Worm (Caenorhabditis elegans) whole organism, L4 larva: ENCODE data around the gene str-230.

Source experiments
- F10B5.3 ChIP-seq: sonication (generic microtip); optimal IDR thresholded peaks from 2 replicates; lab custom pipeline; 2016; ENCODE audit warnings: mild to moderate bottlenecking, missing genetic modification characterization, missing compliant biosample characterization
- F49E8.2 ChIP-seq: sonication (generic microtip); optimal IDR thresholded peaks from 2 replicates; lab custom pipeline; 2016; ENCODE audit warnings: missing compliant biosample characterization, mild to moderate bottlenecking, missing genetic modification characterization, borderline replicate concordance
- T20F7.1 ChIP-seq: fragments of 200-800 bp; sonication (Bioruptor generic); optimal IDR thresholded peaks from 2 replicates; lab custom pipeline; 2018; ENCODE audit warnings: mild to moderate bottlenecking, missing genetic modification characterization, missing compliant biosample characterization
- T26A8.4 ChIP-seq: fragments of 200-800 bp; sonication (Bioruptor generic); IDR thresholded peaks from 2 replicates; pipeline ENCODE4 v1.3.6; 2022; ENCODE audit warnings: missing genetic modification characterization, missing compliant biosample characterization
- ZK337.2 ChIP-seq: fragments of 200-800 bp; sonication (Bioruptor generic); IDR thresholded peaks from 2 replicates; pipeline ENCODE4 v1.3.6; 2022; ENCODE audit warnings: missing genetic modification reagents, missing genetic modification characterization, missing compliant biosample characterization
- ZK546.5 ChIP-seq, 2 experiments: sonication (generic microtip); optimal IDR thresholded peaks; 2 replicates each; lab custom pipeline; 2017; ENCODE audit warnings: missing biosample characterization in 2 of 2, missing genetic modification characterization in 2 of 2
- ama-1 ChIP-seq: fragments of 150-350 bp; optimal IDR thresholded peaks from 2 replicates; lab custom pipeline; 2014; ENCODE audit warnings: inconsistent platforms, mixed read lengths
- ceh-32 ChIP-seq: sonication (generic microtip); optimal IDR thresholded peaks from 2 replicates; lab custom pipeline; 2016; ENCODE audit warnings: mild to moderate bottlenecking, missing genetic modification characterization, missing compliant biosample characterization; ENCODE audit not compliant: poor library complexity
- daf-19 ChIP-seq: fragments of 200-800 bp; sonication (Bioruptor generic); conservative IDR thresholded peaks from 2 replicates; pipeline ENCODE4 v1.3.6; 2022; ENCODE audit warnings: missing genetic modification characterization, missing compliant biosample characterization
- dpl-1 ChIP-seq: fragments of 150-350 bp; optimal IDR thresholded peaks from 2 replicates; lab custom pipeline; 2014; ENCODE audit warnings: missing biosample characterization, missing genetic modification reagents, missing genetic modification characterization
- dve-1 ChIP-seq: sonication (generic microtip); optimal IDR thresholded peaks from 2 replicates; lab custom pipeline; 2017; ENCODE audit warnings: antibody characterized with exemption, mild to moderate bottlenecking, missing genetic modification characterization, missing compliant biosample characterization; ENCODE audit not compliant: insufficient read depth
- egl-27 ChIP-seq: sonication (generic microtip); optimal IDR thresholded peaks from 3 replicates; lab custom pipeline; 2017; ENCODE audit warnings: missing biosample characterization, missing genetic modification reagents, missing genetic modification characterization
- fkh-10 ChIP-seq: fragments of 150-350 bp; optimal IDR thresholded peaks from 2 replicates; lab custom pipeline; 2014; ENCODE audit warnings: missing biosample characterization, missing genetic modification reagents, missing genetic modification characterization
- gei-8 ChIP-seq: fragments of 200-800 bp; sonication (Bioruptor generic); optimal IDR thresholded peaks from 2 replicates; lab custom pipeline; 2018; ENCODE audit warnings: mild to moderate bottlenecking, missing genetic modification characterization, missing compliant biosample characterization
- hif-1 ChIP-seq, 2 experiments: sonication (generic microtip); optimal IDR thresholded peaks; 2 replicates each; lab custom pipeline; 2016 to 2017; ENCODE audit warnings: missing compliant biosample characterization in 2 of 2, missing genetic modification characterization in 2 of 2, missing genetic modification reagents in 2 of 2, missing genotype in 2 of 2, mild to moderate bottlenecking in 1 of 2
- hlh-30 ChIP-seq: sonication (generic microtip); optimal IDR thresholded peaks from 2 replicates; lab custom pipeline; 2017; ENCODE audit warnings: antibody characterized with exemption, mild to moderate bottlenecking, missing genetic modification characterization, missing compliant biosample characterization; ENCODE audit not compliant: insufficient read depth
- hmg-1.1 ChIP-seq: fragments of 200-800 bp; sonication (Bioruptor generic); IDR thresholded peaks from 2 replicates; pipeline ENCODE4 v1.3.6; 2022; ENCODE audit warnings: missing genetic modification reagents, missing genetic modification characterization, missing compliant biosample characterization
- lim-7 ChIP-seq: fragments of 200-800 bp; sonication (Bioruptor generic); IDR thresholded peaks from 2 replicates; pipeline ENCODE4 v1.3.6; 2022; ENCODE audit warnings: missing genetic modification characterization, missing compliant biosample characterization
- lin-1 ChIP-seq: fragments of 200-800 bp; sonication (Bioruptor generic); IDR thresholded peaks from 2 replicates; pipeline ENCODE4 v1.3.6; 2022; ENCODE audit warnings: missing genetic modification reagents, missing genetic modification characterization, missing compliant biosample characterization
- lin-13 ChIP-seq: fragments of 150-350 bp; optimal IDR thresholded peaks from 2 replicates; lab custom pipeline; 2014; ENCODE audit warnings: missing biosample characterization, missing genetic modification reagents, missing genetic modification characterization
- lin-15B ChIP-seq: fragments of 150-350 bp; sonication (generic microtip); optimal IDR thresholded peaks from 3 replicates; lab custom pipeline; 2014; ENCODE audit warnings: missing biosample characterization, missing genetic modification characterization
- lin-29 ChIP-seq: fragments of 200-800 bp; sonication (Bioruptor generic); IDR thresholded peaks from 2 replicates; pipeline ENCODE4 v1.3.6; 2022; ENCODE audit warnings: missing genetic modification reagents, missing genetic modification characterization, missing compliant biosample characterization
- lin-38 ChIP-seq: fragments of 200-800 bp; sonication (Bioruptor generic); IDR thresholded peaks from 2 replicates; pipeline ENCODE4 v1.3.6; 2022; ENCODE audit warnings: missing genetic modification reagents, missing genetic modification characterization, missing compliant biosample characterization
- lin-39 ChIP-seq: fragments of 150-350 bp; optimal IDR thresholded peaks from 2 replicates; lab custom pipeline; 2014; ENCODE audit warnings: missing biosample characterization, missing genetic modification reagents, missing genetic modification characterization
- lsy-2 ChIP-seq, 2 experiments: fragments of 150-350 bp in 1 of 2; sonication (generic microtip) in 1 of 2; optimal IDR thresholded peaks; 2 replicates each; lab custom pipeline; 2014 to 2017; ENCODE audit warnings: missing biosample characterization in 2 of 2, missing genetic modification characterization in 2 of 2
- madf-5 ChIP-seq, 2 experiments: fragments of 200-800 bp; sonication (Bioruptor generic); IDR thresholded peaks; 2 replicates each; pipeline ENCODE4 v1.3.6; 2022; ENCODE audit warnings: missing compliant biosample characterization in 2 of 2, missing genetic modification characterization in 2 of 2
- madf-9 ChIP-seq: fragments of 200-800 bp; sonication (Bioruptor generic); conservative IDR thresholded peaks from 2 replicates; pipeline ENCODE4 v1.3.6; 2022; ENCODE audit warnings: missing genetic modification reagents, missing genetic modification characterization, missing compliant biosample characterization
- mdt-29 ChIP-seq: fragments of 200-800 bp; sonication (Bioruptor generic); IDR thresholded peaks from 2 replicates; pipeline ENCODE4 v1.3.6; 2022; ENCODE audit warnings: missing genetic modification reagents, missing genetic modification characterization, missing compliant biosample characterization
- mxl-3 ChIP-seq: fragments of 200-800 bp; sonication (Bioruptor generic); optimal IDR thresholded peaks from 2 replicates; lab custom pipeline; 2018; ENCODE audit warnings: mild to moderate bottlenecking, missing genetic modification characterization, missing compliant biosample characterization
- nhr-10 ChIP-seq: fragments of 150-350 bp; optimal IDR thresholded peaks from 2 replicates; lab custom pipeline; 2014; ENCODE audit warnings: missing biosample characterization, missing genetic modification characterization
- nhr-102 ChIP-seq: sonication (generic microtip); optimal IDR thresholded peaks from 2 replicates; lab custom pipeline; 2016; ENCODE audit warnings: mild to moderate bottlenecking, missing genetic modification characterization, moderate library complexity, missing compliant biosample characterization
- nhr-11 ChIP-seq: fragments of 150-350 bp; optimal IDR thresholded peaks from 2 replicates; lab custom pipeline; 2014; ENCODE audit warnings: missing biosample characterization, missing genetic modification characterization
- nhr-111 ChIP-seq: fragments of 200-800 bp; sonication (Bioruptor generic); optimal IDR thresholded peaks from 2 replicates; lab custom pipeline; 2018; ENCODE audit warnings: mild to moderate bottlenecking, missing genetic modification characterization, missing compliant biosample characterization
- nhr-42 ChIP-seq: fragments of 200-800 bp; sonication (Bioruptor generic); IDR thresholded peaks from 2 replicates; pipeline ENCODE4 v1.3.6; 2022; ENCODE audit warnings: missing genetic modification characterization, missing compliant biosample characterization
- nhr-6 ChIP-seq: fragments of 150-350 bp; optimal IDR thresholded peaks from 2 replicates; lab custom pipeline; 2014; ENCODE audit warnings: missing biosample characterization, missing genetic modification characterization
- nhr-77 ChIP-seq: fragments of 150-350 bp; optimal IDR thresholded peaks from 2 replicates; lab custom pipeline; 2014; ENCODE audit warnings: missing biosample characterization, missing genetic modification characterization
- rbr-2 ChIP-seq: sonication (generic microtip); optimal IDR thresholded peaks from 2 replicates; lab custom pipeline; 2016; ENCODE audit warnings: missing genotype, missing genetic modification characterization, missing compliant biosample characterization
- saeg-2 ChIP-seq: fragments of 200-800 bp; sonication (Bioruptor generic); IDR thresholded peaks from 2 replicates; pipeline ENCODE4 v1.3.6; 2022; ENCODE audit warnings: missing genetic modification reagents, missing genetic modification characterization, missing compliant biosample characterization
- set-16 ChIP-seq: fragments of 200-800 bp; sonication (Bioruptor generic); IDR thresholded peaks from 2 replicates; pipeline ENCODE4 v1.3.6; 2022; ENCODE audit warnings: missing genetic modification reagents, missing genetic modification characterization, missing compliant biosample characterization
- snpc-1.2 ChIP-seq: fragments of 200-800 bp; sonication (Bioruptor generic); IDR thresholded peaks from 2 replicates; pipeline ENCODE4 v1.3.6; 2022; ENCODE audit warnings: missing genetic modification reagents, missing genetic modification characterization, missing compliant biosample characterization
- spr-1 ChIP-seq: sonication (generic microtip); optimal IDR thresholded peaks from 2 replicates; lab custom pipeline; 2016; ENCODE audit warnings: mild to moderate bottlenecking, missing genetic modification characterization, missing compliant biosample characterization
- tag-97 ChIP-seq: fragments of 200-800 bp; sonication (Bioruptor generic); IDR thresholded peaks from 2 replicates; pipeline ENCODE4 v1.3.6; 2022; ENCODE audit warnings: missing genetic modification characterization, missing compliant biosample characterization
- unc-39 ChIP-seq: sonication (generic microtip); optimal IDR thresholded peaks from 2 replicates; lab custom pipeline; 2017; ENCODE audit warnings: missing biosample characterization, missing genetic modification characterization
- unc-62 ChIP-seq, 3 experiments: fragments of 150-350 bp in 1 of 3; sonication (generic microtip); optimal IDR thresholded peaks in 2 of 3; peaks in 1 of 3; 1 replicate in 1 of 3; 2 replicates in 2 of 3; lab custom pipeline; 2014 to 2017; ENCODE audit warnings: missing biosample characterization in 3 of 3, missing genetic modification characterization in 3 of 3, missing genetic modification reagents in 3 of 3, missing genotype in 1 of 3
- zag-1 ChIP-seq: fragments of 150-350 bp; optimal IDR thresholded peaks from 2 replicates; lab custom pipeline; 2014; ENCODE audit warnings: missing biosample characterization, missing genetic modification characterization
- zfp-3 ChIP-seq: fragments of 200-800 bp; sonication (Bioruptor generic); conservative IDR thresholded peaks from 2 replicates; pipeline ENCODE4 v1.3.6; 2022; ENCODE audit warnings: missing genetic modification reagents, missing genetic modification characterization, missing compliant biosample characterization

Gene str-230

DNA sequence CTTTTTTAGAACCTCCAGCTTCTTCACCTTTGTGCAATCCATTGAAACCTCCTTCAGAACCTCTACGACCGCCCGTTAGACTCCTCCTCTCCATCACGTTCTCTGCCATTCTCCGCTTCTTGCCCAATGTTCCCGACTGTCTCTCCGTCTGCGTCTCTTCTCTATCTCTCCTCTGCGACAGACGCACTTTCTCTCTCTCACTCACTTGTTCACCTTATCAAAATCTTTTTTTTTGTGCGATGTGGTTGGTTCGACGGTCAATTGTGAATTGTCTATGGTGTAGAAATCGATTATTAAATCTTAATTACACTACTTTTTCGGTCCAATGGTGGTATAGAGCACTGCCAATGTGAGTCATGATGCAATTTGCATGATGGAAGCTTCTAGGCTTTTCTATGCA lies 17.2 kb downstream of the str-230 start, which contains the start of gene atfs-1 (continued):
- TF ChIP-seq hif-1 (tag; optimal IDR thresholded peaks at IDR 0.05; lab: Kevin White, UChicago) = peak in 1 of 2 experiments; percentile 35
- TF ChIP-seq nhr-42 (GFP tag; lab: Robert Waterston, UW) = no peak; the same call in 1 of the 2 replicates
- peak; percentile 98 for TF ChIP-seq nhr-6 (tag; lab: Kevin White, UChicago)
- TF ChIP-seq ZK546.5 (tag; optimal IDR thresholded peaks at IDR 0.05; lab: Kevin White, UChicago) = no peak
- peak; percentile 62; the same call in 1 of the 2 replicates for TF ChIP-seq lin-1
- TF ChIP-seq ama-1 (lab: Kevin White, UChicago) = peak; percentile 79
- TF ChIP-seq dve-1 (tag; lab: Kevin White, UChicago) = peak; percentile 93
- TF ChIP-seq saeg-2 (GFP tag; lab: Robert Waterston, UW) = no peak
- peak; percentile 43 for TF ChIP-seq nhr-102
- TF ChIP-seq F10B5.3 (tag; lab: Kevin White, UChicago) = no peak
- peak in 1 of 2 experiments; percentile 75 for TF ChIP-seq unc-62 (GFP tag; optimal IDR thresholded peaks at IDR 0.05 in 1 of 2; lab: Kevin White, UChicago)
- TF ChIP-seq unc-62 (tag; optimal IDR thresholded peaks at IDR 0.05; lab: Kevin White, UChicago) = no peak
- TF ChIP-seq T20F7.1 (GFP tag; lab: Kevin White, UChicago) = no peak
- no peak for TF ChIP-seq unc-39 (tag; lab: Kevin White, UChicago)
- TF ChIP-seq lin-15B (tag; lab: Kevin White, UChicago) = no peak
- no peak for TF ChIP-seq lim-7
- no peak for TF ChIP-seq spr-1 (tag; lab: Kevin White, UChicago)
- TF ChIP-seq zfp-3 = no peak
- TF ChIP-seq lin-38 (GFP tag; lab: Robert Waterston, UW) = peak; percentile 48
- no peak for TF ChIP-seq mdt-29 (GFP tag; lab: Robert Waterston, UW)

DNA sequence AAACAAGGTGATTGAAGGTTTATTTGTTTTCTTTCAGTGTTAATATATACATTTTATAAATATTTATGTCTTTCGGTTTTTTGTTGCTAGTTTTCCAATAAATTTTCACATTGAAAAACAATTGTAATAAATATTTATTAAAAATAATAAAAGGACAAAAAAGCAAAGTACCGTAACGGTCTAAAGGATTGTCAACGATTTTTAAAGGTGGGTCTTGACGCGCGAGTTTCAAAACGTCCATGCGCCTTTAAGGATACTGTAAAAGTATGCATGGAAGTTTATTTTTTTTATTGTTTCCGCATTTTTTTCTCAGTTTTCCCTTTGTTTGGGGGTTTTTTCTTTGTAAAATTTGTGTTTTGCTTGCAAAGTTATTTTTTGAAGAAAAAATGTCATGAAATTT lies 17.8 kb downstream of the str-230 start:
- TF ChIP-seq rbr-2 = no peak
- TF ChIP-seq daf-19 = 0 out of 2 replicates have a peak, but pooled peaks have one; percentile 26
- TF ChIP-seq fkh-10 (GFP tag; lab: Kevin White, UChicago) = no peak
- 0 out of 2 replicates have a peak, but pooled peaks have one; percentile 25 for TF ChIP-seq snpc-1.2
- no peak for TF ChIP-seq madf-5 (GFP tag; IDR thresholded peaks at IDR 0.05; lab: Robert Waterston, UW)
- no peak for TF ChIP-seq nhr-111 (GFP tag; lab: Kevin White, UChicago)
- TF ChIP-seq lin-38 (GFP tag; lab: Robert Waterston, UW) = peak; percentile 50
- TF ChIP-seq lsy-2 (tag; optimal IDR thresholded peaks at IDR 0.05; lab: Kevin White, UChicago) = peak in 1 of 2 experiments; percentile 33
- no peak for TF ChIP-seq dpl-1
- TF ChIP-seq F49E8.2 = peak; percentile 52
- TF ChIP-seq tag-97 = no peak
- no peak for TF ChIP-seq hlh-30

DNA sequence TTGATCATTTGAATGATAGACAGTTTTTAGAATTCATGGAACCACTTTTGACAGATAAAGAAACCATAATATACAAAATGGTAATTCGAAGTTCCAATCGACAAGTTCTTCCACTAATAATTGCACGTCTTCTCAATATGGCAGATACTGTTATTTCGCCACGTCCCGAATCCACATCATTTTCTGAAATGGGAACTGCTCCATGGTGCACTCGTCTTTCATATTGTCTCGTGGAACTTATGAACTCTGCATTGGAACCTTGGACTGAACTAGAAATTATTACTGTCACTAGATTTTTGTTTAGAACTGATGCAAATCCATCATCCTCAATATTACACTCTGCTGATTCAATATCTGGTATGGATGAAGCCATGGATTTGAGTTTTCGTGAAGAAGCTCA lies 23.5 kb downstream of the str-230 start:
- TF ChIP-seq unc-62 (GFP tag; optimal IDR thresholded peaks at IDR 0.05 in 1 of 2; lab: Kevin White, UChicago) (peak in 1 of 2 experiments; percentile 99), unc-62 (tag; optimal IDR thresholded peaks at IDR 0.05; lab: Kevin White, UChicago) (no peak), unc-39 (tag; lab: Kevin White, UChicago) (no peak)

DNA sequence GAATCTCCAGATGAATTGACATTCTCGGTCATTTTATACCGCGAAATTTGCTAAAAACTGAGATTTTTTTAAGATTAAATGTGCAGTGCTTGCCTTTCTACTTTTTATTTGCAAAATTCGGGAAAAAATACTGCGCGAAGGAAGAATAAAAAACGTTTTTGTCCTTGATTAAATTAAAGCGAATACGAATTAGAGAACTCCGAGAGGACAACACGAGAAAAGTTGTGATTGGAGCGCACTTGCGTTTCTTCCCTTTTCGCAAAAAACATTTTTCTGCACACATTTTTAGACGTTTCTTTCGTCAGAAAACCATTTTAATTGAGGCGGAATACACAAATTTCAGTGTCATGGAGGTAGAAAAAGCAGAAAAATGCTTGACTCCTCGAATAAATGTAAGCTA lies 25.2 kb downstream of the str-230 start, which contains the start of the genes trm-1 and ints-2:
trm-1 (minus strand) TSS at position 175 of the 400 bp plus-strand sequence.
ints-2 (plus strand) TSS at position 249 of the 400 bp plus-strand sequence.
- TF ChIP-seq gei-8 (GFP tag; lab: Kevin White, UChicago) (no peak), ZK337.2 (GFP tag; lab: Robert Waterston, UW) (no peak), T26A8.4 (GFP tag; lab: Robert Waterston, UW) (no peak), nhr-10 (tag; lab: Kevin White, UChicago) (no peak), T20F7.1 (GFP tag; lab: Kevin White, UChicago) (peak; percentile 63), set-16 (GFP tag; lab: Robert Waterston, UW) (no peak), dve-1 (tag; lab: Kevin White, UChicago) (peak; percentile 47), madf-9 (GFP tag; lab: Robert Waterston, UW) (no peak), lin-29 (GFP tag; lab: Robert Waterston, UW) (no peak), lin-39 (tag; lab: Kevin White, UChicago) (no peak), hmg-1.1 (peak; percentile 38; the same call in 1 of the 2 replicates), zfp-3 (no peak), lin-13 (no peak), zag-1 (no peak), ceh-32 (tag; lab: Kevin White, UChicago) (no peak), egl-27 (tag; lab: Kevin White, UChicago) (no peak), mxl-3 (GFP tag; lab: Kevin White, UChicago) (no peak), nhr-11 (tag; lab: Kevin White, UChicago) (peak; percentile 8), lin-15B (tag; lab: Kevin White, UChicago) (peak; percentile 83), nhr-77 (tag; lab: Kevin White, UChicago) (peak; percentile 46)
